Worm (Caenorhabditis elegans) whole organism, young adult: ENCODE data around the gene F47D12.6.

Experiments
- C17E4.6 ChIP-seq: fragments of 200-800 bp; sonication (Bioruptor generic); IDR thresholded peaks from 2 replicates; pipeline ENCODE4 v1.3.6; 2022; ENCODE audit warnings: missing genetic modification reagents, missing genetic modification characterization, missing compliant biosample characterization
- F10E7.11 ChIP-seq: sonication (generic microtip); optimal IDR thresholded peaks from 2 replicates; lab custom pipeline; 2017; ENCODE audit warnings: mild to moderate bottlenecking, missing genetic modification characterization, moderate library complexity, missing compliant biosample characterization
- F39B2.1 ChIP-seq: fragments of 200-800 bp; sonication (Bioruptor generic); IDR thresholded peaks from 2 replicates; pipeline ENCODE4 v1.3.6; 2022; ENCODE audit warnings: missing genetic modification reagents, missing genetic modification characterization, missing compliant biosample characterization
- F49E8.2 ChIP-seq: sonication (generic microtip); optimal IDR thresholded peaks from 3 replicates; lab custom pipeline; 2017; ENCODE audit warnings: missing genetic modification characterization, mild to moderate bottlenecking, missing compliant biosample characterization, antibody characterized with exemption, moderate library complexity; ENCODE audit not compliant: insufficient read depth
- F57A8.1 ChIP-seq: fragments of 200-800 bp; sonication (Bioruptor generic); optimal IDR thresholded peaks from 2 replicates; lab custom pipeline; 2018; ENCODE audit warnings: mild to moderate bottlenecking, missing genetic modification characterization, moderate library complexity, missing compliant biosample characterization
- F57C9.4 ChIP-seq: sonication (generic microtip); optimal IDR thresholded peaks from 2 replicates; lab custom pipeline; 2017; ENCODE audit warnings: mild to moderate bottlenecking, missing genetic modification characterization, missing compliant biosample characterization
- Y53G8AR.9 ChIP-seq: fragments of 200-800 bp; sonication (Bioruptor generic); conservative IDR thresholded peaks from 2 replicates; pipeline ENCODE4 v1.3.6; 2022; ENCODE audit warnings: missing genetic modification reagents, missing genetic modification characterization, missing compliant biosample characterization
- Y79H2A.3 ChIP-seq: fragments of 200-800 bp; sonication (Bioruptor generic); conservative IDR thresholded peaks from 2 replicates; pipeline ENCODE4 v1.3.6; 2022; ENCODE audit warnings: missing genetic modification reagents, missing genetic modification characterization, missing compliant biosample characterization
- ama-1 ChIP-seq, 3 experiments: fragments of 150-350 bp in 1 of 3; sonication (generic microtip) in 2 of 3; optimal IDR thresholded peaks; 2 replicates each; lab custom pipeline; 2014 to 2018; ENCODE audit warnings: missing biosample characterization in 2 of 3, missing genetic modification characterization in 2 of 3, missing genetic modification reagents in 2 of 3
- aptf-2 ChIP-seq: fragments of 200-800 bp; sonication (Bioruptor generic); conservative IDR thresholded peaks from 2 replicates; pipeline ENCODE4 v1.3.6; 2022; ENCODE audit warnings: missing genetic modification reagents, missing genetic modification characterization, missing compliant biosample characterization
- attf-5 ChIP-seq: fragments of 200-800 bp; sonication (Bioruptor generic); optimal IDR thresholded peaks from 2 replicates; lab custom pipeline; 2018; ENCODE audit warnings: mild to moderate bottlenecking, missing genetic modification characterization, missing compliant biosample characterization
- bed-2 ChIP-seq: fragments of 200-800 bp; sonication (Bioruptor generic); IDR thresholded peaks from 2 replicates; pipeline ENCODE4 v1.3.6; 2022; ENCODE audit warnings: missing genetic modification reagents, missing genetic modification characterization, missing compliant biosample characterization
- cebp-1 ChIP-seq, 2 experiments: fragments of 200-800 bp in 1 of 2; sonication (Bioruptor generic) in 1 of 2; sonication (generic microtip) in 1 of 2; IDR thresholded peaks in 1 of 2; optimal IDR thresholded peaks in 1 of 2; 2 replicates each; pipeline versions ENCODE4 v1.3.6 to Lab custom; 2017 to 2022; ENCODE audit warnings: missing compliant biosample characterization in 2 of 2, missing genetic modification characterization in 2 of 2, mild to moderate bottlenecking in 1 of 2, missing genetic modification reagents in 1 of 2, moderate library complexity in 1 of 2
- ceh-40 ChIP-seq: fragments of 200-800 bp; sonication (Bioruptor generic); IDR thresholded peaks from 2 replicates; pipeline ENCODE4 v1.3.6; 2022; ENCODE audit warnings: missing genetic modification characterization, missing compliant biosample characterization
- dpl-1 ChIP-seq: fragments of 150-350 bp; optimal IDR thresholded peaks from 2 replicates; lab custom pipeline; 2014; ENCODE audit warnings: missing biosample characterization, missing genetic modification reagents, missing genetic modification characterization
- egl-44 ChIP-seq: fragments of 200-800 bp; sonication (Bioruptor generic); IDR thresholded peaks from 2 replicates; pipeline ENCODE4 v1.3.6; 2022; ENCODE audit warnings: missing genetic modification reagents, missing genetic modification characterization, missing compliant biosample characterization
- egrh-3 ChIP-seq: fragments of 200-800 bp; sonication (Bioruptor generic); IDR thresholded peaks from 2 replicates; pipeline ENCODE4 v1.3.6; 2022; ENCODE audit warnings: missing genetic modification reagents, missing genetic modification characterization, missing compliant biosample characterization
- him-1 ChIP-seq: sonication (generic microtip); optimal IDR thresholded peaks from 2 replicates; lab custom pipeline; 2016; ENCODE audit warnings: missing genotype, missing genetic modification reagents, missing genetic modification characterization, missing compliant biosample characterization
- hmg-1.2 ChIP-seq: fragments of 200-800 bp; sonication (Bioruptor generic); IDR thresholded peaks from 2 replicates; pipeline ENCODE4 v1.3.6; 2022; ENCODE audit warnings: missing genetic modification reagents, missing genetic modification characterization, missing compliant biosample characterization
- hsf-1 ChIP-seq: fragments of 200-800 bp; sonication (Bioruptor generic); IDR thresholded peaks from 2 replicates; pipeline ENCODE4 v1.3.6; 2022; ENCODE audit warnings: missing genetic modification reagents, missing genetic modification characterization, missing compliant biosample characterization
- lag-1 ChIP-seq: fragments of 200-800 bp; sonication (Bioruptor generic); IDR thresholded peaks from 2 replicates; pipeline ENCODE4 v1.3.6; 2022; ENCODE audit warnings: missing genetic modification reagents, missing genetic modification characterization, missing compliant biosample characterization
- lin-26 ChIP-seq: fragments of 200-800 bp; sonication (Bioruptor generic); IDR thresholded peaks from 2 replicates; pipeline ENCODE4 v1.3.6; 2022; ENCODE audit warnings: missing genetic modification reagents, missing genetic modification characterization, missing compliant biosample characterization
- lin-54 ChIP-seq: fragments of 200-800 bp; sonication (Bioruptor generic); optimal IDR thresholded peaks from 2 replicates; lab custom pipeline; 2018; ENCODE audit warnings: mild to moderate bottlenecking, missing genetic modification characterization, missing compliant biosample characterization
- lsl-1 ChIP-seq: fragments of 200-800 bp; sonication (Bioruptor generic); optimal IDR thresholded peaks from 2 replicates; lab custom pipeline; 2018; ENCODE audit warnings: mild to moderate bottlenecking, missing genetic modification characterization, moderate library complexity, missing compliant biosample characterization
- madf-3 ChIP-seq: fragments of 200-800 bp; sonication (Bioruptor generic); IDR thresholded peaks from 2 replicates; pipeline ENCODE4 v1.3.6; 2022; ENCODE audit warnings: missing genetic modification reagents, missing genetic modification characterization, missing compliant biosample characterization
- madf-8 ChIP-seq: fragments of 200-800 bp; sonication (Bioruptor generic); conservative IDR thresholded peaks from 2 replicates; pipeline ENCODE4 v1.3.6; 2022; ENCODE audit warnings: missing genetic modification reagents, missing genetic modification characterization, missing compliant biosample characterization
- mel-28 ChIP-seq: sonication (generic microtip); optimal IDR thresholded peaks from 2 replicates; lab custom pipeline; 2016; ENCODE audit warnings: borderline replicate concordance, mild to moderate bottlenecking, missing genetic modification characterization, missing compliant biosample characterization
- mxl-1 ChIP-seq: sonication (generic microtip); optimal IDR thresholded peaks from 2 replicates; lab custom pipeline; 2016; ENCODE audit warnings: missing genetic modification characterization, missing compliant biosample characterization
- nhr-27 ChIP-seq: fragments of 200-800 bp; sonication (Bioruptor generic); optimal IDR thresholded peaks from 2 replicates; lab custom pipeline; 2018; ENCODE audit warnings: mild to moderate bottlenecking, missing genetic modification characterization, moderate library complexity, missing compliant biosample characterization
- pbrm-1 ChIP-seq: fragments of 200-800 bp; sonication (Bioruptor generic); IDR thresholded peaks from 2 replicates; pipeline ENCODE4 v1.3.6; 2022; ENCODE audit warnings: missing genetic modification reagents, missing genetic modification characterization, missing compliant biosample characterization
- snpc-1.3 ChIP-seq: sonication (generic microtip); optimal IDR thresholded peaks from 2 replicates; lab custom pipeline; 2017; ENCODE audit warnings: missing genetic modification characterization, mild to moderate bottlenecking, missing compliant biosample characterization, antibody characterized with exemption, moderate library complexity, missing genotype, missing genetic modification reagents; ENCODE audit not compliant: insufficient read depth
- somi-1 ChIP-seq: fragments of 200-800 bp; sonication (Bioruptor generic); optimal IDR thresholded peaks from 2 replicates; lab custom pipeline; 2018; ENCODE audit warnings: mild to moderate bottlenecking, missing genetic modification characterization, missing compliant biosample characterization
- zfh-2 ChIP-seq: fragments of 200-800 bp; sonication (Bioruptor generic); conservative IDR thresholded peaks from 2 replicates; pipeline ENCODE4 v1.3.6; 2022; ENCODE audit warnings: missing genetic modification reagents, missing genetic modification characterization, missing compliant biosample characterization
- ztf-22 ChIP-seq: fragments of 200-800 bp; sonication (Bioruptor generic); optimal IDR thresholded peaks from 2 replicates; lab custom pipeline; 2018; ENCODE audit warnings: mild to moderate bottlenecking, missing genetic modification characterization, moderate library complexity, missing compliant biosample characterization
- ztf-25 ChIP-seq: fragments of 200-800 bp; sonication (Bioruptor generic); IDR thresholded peaks from 2 replicates; pipeline ENCODE4 v1.3.6; 2022; ENCODE audit warnings: missing genetic modification reagents, missing genetic modification characterization, missing compliant biosample characterization
- ztf-28 ChIP-seq: fragments of 200-800 bp; sonication (Bioruptor generic); IDR thresholded peaks from 2 replicates; pipeline ENCODE4 v1.3.6; 2022; ENCODE audit warnings: missing genetic modification reagents, missing genetic modification characterization, missing compliant biosample characterization
- ztf-6 ChIP-seq: fragments of 200-800 bp; sonication (Bioruptor generic); IDR thresholded peaks from 2 replicates; pipeline ENCODE4 v1.3.6; 2022; ENCODE audit warnings: missing genetic modification reagents, missing genetic modification characterization, missing compliant biosample characterization

The F47D12.6 gene

DNA sequence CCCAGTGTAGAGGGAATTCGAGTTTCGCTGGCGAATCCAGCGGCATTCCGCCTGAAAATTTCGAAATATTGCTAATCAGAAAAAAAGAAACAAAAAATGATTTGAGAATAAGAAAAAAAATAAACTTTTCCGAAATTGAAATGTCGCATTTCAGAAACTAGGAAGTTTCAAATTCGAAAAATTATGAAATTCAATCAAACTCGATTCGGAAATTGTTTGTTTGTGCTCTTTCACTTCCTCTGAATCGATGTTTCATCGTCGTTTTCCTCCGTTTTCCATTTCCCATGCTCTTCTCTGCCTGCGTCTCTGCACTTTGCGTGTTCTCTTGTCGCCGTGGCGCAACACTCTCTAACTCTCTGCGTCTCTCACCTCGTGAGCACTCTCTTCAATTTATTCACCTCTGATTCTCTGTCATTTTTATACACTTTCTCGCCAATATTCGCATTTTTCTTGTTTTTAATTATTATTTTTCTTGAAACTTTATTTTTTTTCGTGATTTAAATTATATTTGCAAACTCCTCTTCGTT lies 8.7 kb downstream of the F47D12.6 start, which contains the start of gene C18F10.7 (continued):
- peak; percentile 18; the same call in 1 of the 2 replicates for TF ChIP-seq egrh-3
- TF ChIP-seq snpc-1.3 (tag; lab: Kevin White, UChicago): peak; percentile 83
- TF ChIP-seq hsf-1 (GFP tag; lab: Robert Waterston, UW): peak; percentile 62
- TF ChIP-seq F49E8.2 (tag; lab: Kevin White, UChicago): peak; percentile 49
- TF ChIP-seq him-1: peak; percentile 2
- TF ChIP-seq cebp-1 (GFP tag; IDR thresholded peaks at IDR 0.05; lab: Robert Waterston, UW): peak; percentile 54; the same call in 1 of the 2 replicates
- peak; percentile 86 for TF ChIP-seq cebp-1 (tag; optimal IDR thresholded peaks at IDR 0.05; lab: Kevin White, UChicago)
- no peak for TF ChIP-seq ztf-25 (GFP tag; lab: Robert Waterston, UW)
- TF ChIP-seq madf-8 (GFP tag; lab: Robert Waterston, UW): peak; percentile 20; the same call in 1 of the 2 replicates
- no peak for TF ChIP-seq F10E7.11
- TF ChIP-seq Y79H2A.3 (GFP tag; lab: Robert Waterston, UW): no peak
- TF ChIP-seq pbrm-1 (GFP tag; lab: Robert Waterston, UW): peak; percentile 60; the same call in 1 of the 2 replicates
- TF ChIP-seq Y53G8AR.9: peak; percentile 42; the same call in 1 of the 2 replicates
- peak; percentile 75 for TF ChIP-seq lsl-1 (GFP tag; lab: Kevin White, UChicago)

DNA sequence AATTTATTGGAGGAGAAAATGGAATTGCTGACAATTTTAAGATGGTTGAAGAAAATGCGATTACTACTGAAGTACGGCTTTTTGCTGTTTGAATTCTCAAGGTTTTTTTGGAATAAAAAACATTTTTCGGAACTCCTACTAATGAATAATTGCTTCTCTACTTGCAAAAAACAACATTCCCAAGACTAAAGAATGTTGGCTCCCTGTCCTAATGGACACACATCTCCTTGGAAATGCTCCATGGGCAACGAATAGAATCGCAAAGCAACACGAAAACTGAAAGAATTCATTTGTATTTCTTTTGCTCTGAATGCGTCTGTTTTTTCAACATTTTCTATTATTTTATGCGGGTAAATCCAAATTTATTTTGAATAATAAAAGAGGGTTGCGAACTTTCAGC lies 14.2 kb downstream of the F47D12.6 start, which contains the start of gene C18F10.2:
Gene C18F10.2 (plus strand): TSS at position 301 of the 400 bp plus-strand sequence.
- no peak for TF ChIP-seq cebp-1 (GFP tag; IDR thresholded peaks at IDR 0.05; lab: Robert Waterston, UW)
- TF ChIP-seq cebp-1 (tag; optimal IDR thresholded peaks at IDR 0.05; lab: Kevin White, UChicago): no peak
- no peak for TF ChIP-seq mel-28 (tag; lab: Kevin White, UChicago)
- no peak for TF ChIP-seq lag-1 (GFP tag; lab: Robert Waterston, UW)
- TF ChIP-seq aptf-2: no peak
- no peak for TF ChIP-seq mxl-1 (tag; lab: Kevin White, UChicago)
- no peak for TF ChIP-seq ztf-28 (GFP tag; lab: Robert Waterston, UW)
- no peak for TF ChIP-seq C17E4.6 (GFP tag; lab: Robert Waterston, UW)
- TF ChIP-seq lin-54 (GFP tag; lab: Kevin White, UChicago): no peak
- TF ChIP-seq dpl-1 (GFP tag; lab: Kevin White, UChicago): no peak
- no peak for TF ChIP-seq attf-5
- TF ChIP-seq ama-1 (optimal IDR thresholded peaks at IDR 0.05; lab: Kevin White, UChicago): no peak
- no peak for TF ChIP-seq ama-1 (GFP tag; optimal IDR thresholded peaks at IDR 0.05; lab: Kevin White, UChicago)
- no peak for TF ChIP-seq F57A8.1 (GFP tag; lab: Kevin White, UChicago)
- no peak for TF ChIP-seq ztf-6 (GFP tag; lab: Robert Waterston, UW)
- TF ChIP-seq ztf-22 (GFP tag; lab: Kevin White, UChicago): no peak
- no peak for TF ChIP-seq him-1
- no peak for TF ChIP-seq hmg-1.2 (GFP tag; lab: Robert Waterston, UW)
- no peak for TF ChIP-seq F57C9.4 (tag; lab: Kevin White, UChicago)
- no peak for TF ChIP-seq nhr-27

DNA sequence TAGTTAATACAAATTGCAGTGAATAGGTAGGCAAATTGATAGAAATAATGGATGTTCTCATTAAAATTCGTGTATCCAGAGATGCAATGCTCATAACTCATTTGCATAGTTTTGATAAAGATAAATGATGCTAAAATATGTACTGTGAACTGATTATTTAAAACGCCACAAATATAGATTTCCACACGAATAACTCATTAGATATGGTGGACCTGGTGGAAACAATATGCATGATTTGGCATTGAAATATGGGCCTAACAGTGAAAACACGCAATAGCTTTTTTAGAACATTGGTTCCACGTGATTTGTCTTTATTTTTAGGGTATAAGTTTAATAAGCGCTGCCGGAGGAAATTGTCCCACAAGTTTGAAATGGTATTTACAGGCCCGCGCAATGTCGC lies 16.8 kb downstream of the F47D12.6 start, which contains the start of gene srg-3:
Gene srg-3 (minus strand): TSS at position 101 of the 400 bp plus-strand sequence.
- TF ChIP-seq lag-1 (GFP tag; lab: Robert Waterston, UW) (no peak), somi-1 (GFP tag; lab: Kevin White, UChicago) (no peak), madf-3 (GFP tag; lab: Robert Waterston, UW) (no peak), F39B2.1 (GFP tag; lab: Robert Waterston, UW) (no peak), hmg-1.2 (GFP tag; lab: Robert Waterston, UW) (no peak), ceh-40 (GFP tag; lab: Robert Waterston, UW) (no peak), bed-2 (GFP tag; lab: Robert Waterston, UW) (no peak), lin-26 (no peak), zfh-2 (GFP tag; lab: Robert Waterston, UW) (no peak), egl-44 (GFP tag; lab: Robert Waterston, UW) (no peak)
